Fruit fly (Drosophila melanogaster): ENCODE results near the gene sowah.

sowah gene

DNA sequence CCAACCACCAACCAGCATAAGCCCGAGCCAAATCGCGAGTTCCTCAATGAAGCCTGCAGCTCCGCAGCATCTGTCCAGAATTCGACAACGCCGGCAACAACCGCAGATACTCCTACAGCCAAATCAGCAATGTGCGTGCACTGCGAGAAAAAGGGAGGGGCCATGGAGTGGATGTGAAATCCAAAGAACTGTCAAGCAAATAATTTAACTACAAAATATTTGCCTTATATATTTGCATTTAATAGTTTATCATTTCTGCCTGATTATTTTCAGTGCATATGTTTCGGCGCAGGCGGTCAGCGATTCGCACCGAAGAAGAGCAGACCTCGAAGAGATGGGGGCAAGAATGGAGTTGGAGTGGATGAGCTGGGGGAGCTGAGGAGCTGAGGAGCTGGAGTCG lies 20.7 kb downstream of the sowah start (continued):
- TF ChIP-seq sisA (GFP tag; IDR thresholded peaks at IDR 0.05) (peak; percentile 25; the same call in 1 of the 2 replicates), Hr3 (GFP tag; optimal IDR thresholded peaks at IDR 0.05) (no peak), YL-1 (GFP tag; optimal IDR thresholded peaks at IDR 0.05) (no peak), CG10321 (GFP tag; IDR thresholded peaks at IDR 0.05) (no peak), CG7372 (GFP tag; IDR thresholded peaks at IDR 0.05) (peak; percentile 8; the same call in 1 of the 2 replicates), Med (GFP tag) (peak; percentile 73), CG18619 (GFP tag; optimal IDR thresholded peaks at IDR 0.05) (no peak), sens-2 (GFP tag; IDR thresholded peaks at IDR 0.05) (no peak), CG11696 (GFP tag; IDR thresholded peaks at IDR 0.05) (0 out of 2 replicates have a peak, but pooled peaks have one; percentile 20), CG11247 (GFP tag; IDR thresholded peaks at IDR 0.05) (no peak), Elba2 (GFP tag; optimal IDR thresholded peaks at IDR 0.05) (no peak), CG1024 (GFP tag; IDR thresholded peaks at IDR 0.05) (no peak), CG14710 (tag; optimal IDR thresholded peaks at IDR 0.05) (no peak), twi (tag; optimal IDR thresholded peaks at IDR 0.05) (no peak), Drgx (GFP tag; IDR thresholded peaks at IDR 0.05) (peak; percentile 70), Sox100B (GFP tag; optimal IDR thresholded peaks at IDR 0.05) (no peak), CG12769 (tag; optimal IDR thresholded peaks at IDR 0.05) (no peak), wek (GFP tag; optimal IDR thresholded peaks at IDR 0.05) (no peak), Adf1 (GFP tag; IDR thresholded peaks at IDR 0.05) (no peak), HLHmδ (GFP tag; optimal IDR thresholded peaks at IDR 0.05) (no peak), CG3281 (GFP tag; optimal IDR thresholded peaks at IDR 0.05) (no peak), H2.0 (GFP tag; IDR thresholded peaks at IDR 0.05) (no peak), ap (GFP tag; IDR thresholded peaks at IDR 0.05) (0 out of 2 replicates have a peak, but pooled peaks have one; percentile 11), CG1529 (GFP tag; optimal IDR thresholded peaks at IDR 0.05) (no peak), CG32772 (GFP tag; IDR thresholded peaks at IDR 0.05) (peak; percentile 42; the same call in 1 of the 2 replicates), Hr78 (GFP tag; optimal IDR thresholded peaks at IDR 0.05) (no peak), CG7357 (GFP tag; IDR thresholded peaks at IDR 0.05) (no peak), odd (GFP tag; optimal IDR thresholded peaks at IDR 0.05) (no peak), trem (tag; optimal IDR thresholded peaks at IDR 0.05) (no peak), CG11085 (GFP tag; IDR thresholded peaks at IDR 0.05) (no peak), E2f1 (GFP tag; IDR thresholded peaks at IDR 0.05) (no peak), scrt (GFP tag; optimal IDR thresholded peaks at IDR 0.05) (no peak), Ptx1 (GFP tag; IDR thresholded peaks at IDR 0.05) (peak; percentile 24; the same call in 1 of the 2 replicates), CG4854 (GFP tag; optimal IDR thresholded peaks at IDR 0.05) (no peak), zfh2 (GFP tag; optimal IDR thresholded peaks at IDR 0.05) (no peak), ewg (GFP tag; optimal IDR thresholded peaks at IDR 0.05) (no peak), CG10147 (GFP tag; optimal IDR thresholded peaks at IDR 0.05) (no peak), vnd (GFP tag; IDR thresholded peaks at IDR 0.05; ENCODE audit: partially characterized antibody) (no peak), D19B (GFP tag; optimal IDR thresholded peaks at IDR 0.05) (no peak), ara (GFP tag; IDR thresholded peaks at IDR 0.05) (peak; percentile 62; the same call in 1 of the 2 replicates), CG14441 (GFP tag; IDR thresholded peaks at IDR 0.05) (peak; percentile 48; the same call in 1 of the 2 replicates), maf-S (GFP tag; optimal IDR thresholded peaks at IDR 0.05) (no peak), mirr (GFP tag; optimal IDR thresholded peaks at IDR 0.05) (no peak), pnt (GFP tag; optimal IDR thresholded peaks at IDR 0.05) (no peak), B-H2 (GFP tag; optimal IDR thresholded peaks at IDR 0.05) (no peak), CG4730 (GFP tag; IDR thresholded peaks at IDR 0.05) (0 out of 2 replicates have a peak, but pooled peaks have one; percentile 22), Dbx (GFP tag; IDR thresholded peaks at IDR 0.05) (no peak), Blimp-1 (GFP tag; optimal IDR thresholded peaks at IDR 0.05) (no peak), B-H1 (GFP tag; IDR thresholded peaks at IDR 0.05) (no peak), CG7987 (GFP tag; optimal IDR thresholded peaks at IDR 0.05) (no peak), CG5180 (GFP tag; optimal IDR thresholded peaks at IDR 0.05) (no peak), Taf1 (GFP tag; IDR thresholded peaks at IDR 0.05) (no peak)
